Worm (Caenorhabditis elegans) whole organism, late embryonic: ENCODE data around the gene ndub-3.
A peak's percentile ranks its signal among the peaks of the same experiment; 100 is the strongest.

Source experiments
- C38D4.7 ChIP-seq: fragments of 200-800 bp; sonication (Bioruptor generic); optimal IDR thresholded peaks from 2 replicates; lab custom pipeline; 2018; ENCODE audit warnings: mild to moderate bottlenecking, missing genetic modification characterization, moderate library complexity, missing compliant biosample characterization
- K09A11.1 ChIP-seq: sonication (generic microtip); optimal IDR thresholded peaks from 2 replicates; lab custom pipeline; 2017; ENCODE audit warnings: antibody characterized with exemption, mild to moderate bottlenecking, missing genetic modification characterization, missing compliant biosample characterization; ENCODE audit not compliant: insufficient read depth
- T23F11.4 ChIP-seq: fragments of 200-800 bp; sonication (Bioruptor generic); optimal IDR thresholded peaks from 2 replicates; lab custom pipeline; 2018; ENCODE audit warnings: mild to moderate bottlenecking, missing genetic modification characterization, missing compliant biosample characterization
- ama-1 ChIP-seq: fragments of 150-350 bp; optimal IDR thresholded peaks from 2 replicates; lab custom pipeline; 2014
- ceh-18 ChIP-seq: sonication (generic microtip); optimal IDR thresholded peaks from 2 replicates; lab custom pipeline; 2016; ENCODE audit warnings: missing genetic modification characterization, missing compliant biosample characterization
- ceh-19 ChIP-seq: fragments of 200-800 bp; sonication (Bioruptor generic); optimal IDR thresholded peaks from 2 replicates; lab custom pipeline; 2018; ENCODE audit warnings: mild to moderate bottlenecking, missing genetic modification characterization, missing compliant biosample characterization
- ceh-2 ChIP-seq: sonication (generic microtip); optimal IDR thresholded peaks from 2 replicates; lab custom pipeline; 2016; ENCODE audit warnings: missing genotype, missing genetic modification characterization, missing compliant biosample characterization
- ceh-24 ChIP-seq: sonication (generic microtip); optimal IDR thresholded peaks from 2 replicates; lab custom pipeline; 2016; ENCODE audit warnings: mild to moderate bottlenecking, missing genetic modification characterization, missing compliant biosample characterization
- ceh-30 ChIP-seq: fragments of 150-350 bp; optimal IDR thresholded peaks from 2 replicates; lab custom pipeline; 2014; ENCODE audit warnings: missing biosample characterization, missing genetic modification characterization
- ceh-31 ChIP-seq: sonication (generic microtip); optimal IDR thresholded peaks from 2 replicates; lab custom pipeline; 2016; ENCODE audit warnings: missing genetic modification characterization, missing compliant biosample characterization
- ceh-34 ChIP-seq: sonication (generic microtip); optimal IDR thresholded peaks from 2 replicates; lab custom pipeline; 2016; ENCODE audit warnings: mild to moderate bottlenecking, missing genetic modification characterization, missing compliant biosample characterization
- ceh-48 ChIP-seq: sonication (generic microtip); optimal IDR thresholded peaks from 2 replicates; lab custom pipeline; 2016; ENCODE audit warnings: missing genetic modification characterization, inconsistent platforms, missing compliant biosample characterization
- ceh-6 ChIP-seq: fragments of 200-800 bp; sonication (Bioruptor generic); optimal IDR thresholded peaks from 2 replicates; lab custom pipeline; 2018; ENCODE audit warnings: mild to moderate bottlenecking, missing genetic modification characterization, missing compliant biosample characterization
- ceh-9 ChIP-seq: sonication (generic microtip); optimal IDR thresholded peaks from 2 replicates; lab custom pipeline; 2016; ENCODE audit warnings: mild to moderate bottlenecking, missing genetic modification characterization, inconsistent platforms, missing compliant biosample characterization
- dve-1 ChIP-seq: sonication (generic microtip); optimal IDR thresholded peaks from 2 replicates; lab custom pipeline; 2017; ENCODE audit warnings: antibody characterized with exemption, mild to moderate bottlenecking, missing genetic modification characterization, missing compliant biosample characterization
- elt-2 ChIP-seq: sonication (generic microtip); optimal IDR thresholded peaks from 2 replicates; lab custom pipeline; 2016; ENCODE audit warnings: missing genetic modification reagents, missing genetic modification characterization, missing compliant biosample characterization
- elt-4 ChIP-seq: sonication (generic microtip); optimal IDR thresholded peaks from 2 replicates; lab custom pipeline; 2016; ENCODE audit warnings: missing genetic modification characterization, missing compliant biosample characterization
- ets-4 ChIP-seq: sonication (generic microtip); optimal IDR thresholded peaks from 2 replicates; lab custom pipeline; 2016; ENCODE audit warnings: missing genetic modification characterization, missing compliant biosample characterization
- hlh-15 ChIP-seq: sonication (generic microtip); optimal IDR thresholded peaks from 2 replicates; lab custom pipeline; 2016; ENCODE audit warnings: missing genetic modification characterization, missing compliant biosample characterization
- hlh-30 ChIP-seq: sonication (generic microtip); optimal IDR thresholded peaks from 2 replicates; lab custom pipeline; 2017; ENCODE audit warnings: antibody characterized with exemption, missing genetic modification characterization, missing compliant biosample characterization; ENCODE audit not compliant: insufficient read depth
- hlh-6 ChIP-seq: sonication (generic microtip); optimal IDR thresholded peaks from 2 replicates; lab custom pipeline; 2016; ENCODE audit warnings: missing genotype, missing genetic modification characterization, missing compliant biosample characterization
- mec-3 ChIP-seq: sonication (generic microtip); optimal IDR thresholded peaks from 2 replicates; lab custom pipeline; 2016; ENCODE audit warnings: borderline replicate concordance, missing genetic modification characterization, missing compliant biosample characterization
- nhr-232 ChIP-seq: sonication (generic microtip); optimal IDR thresholded peaks from 2 replicates; lab custom pipeline; 2016; ENCODE audit warnings: missing genetic modification characterization, missing compliant biosample characterization
- npax-4 ChIP-seq: sonication (generic microtip); optimal IDR thresholded peaks from 2 replicates; lab custom pipeline; 2016; ENCODE audit warnings: missing genetic modification characterization, missing compliant biosample characterization
- odd-2 ChIP-seq: sonication (generic microtip); optimal IDR thresholded peaks from 2 replicates; lab custom pipeline; 2017; ENCODE audit warnings: antibody characterized with exemption, mild to moderate bottlenecking, missing genetic modification characterization, missing compliant biosample characterization
- pros-1 ChIP-seq: fragments of 150-350 bp; optimal IDR thresholded peaks from 2 replicates; lab custom pipeline; 2014; ENCODE audit warnings: missing biosample characterization, missing genetic modification reagents, missing genetic modification characterization
- ref-2 ChIP-seq: sonication (generic microtip); optimal IDR thresholded peaks from 2 replicates; lab custom pipeline; 2016; ENCODE audit warnings: missing genetic modification characterization, missing compliant biosample characterization
- sdc-2 ChIP-seq: sonication (generic microtip); optimal IDR thresholded peaks from 2 replicates; lab custom pipeline; 2016; ENCODE audit warnings: missing genotype, missing genetic modification characterization, missing compliant biosample characterization
- sox-2 ChIP-seq: fragments of 200-800 bp; sonication (Bioruptor generic); IDR thresholded peaks from 2 replicates; pipeline ENCODE4 v1.3.6; 2022; ENCODE audit warnings: missing genetic modification reagents, missing genetic modification characterization, missing compliant biosample characterization
- tbx-2 ChIP-seq: sonication (generic microtip); optimal IDR thresholded peaks from 2 replicates; lab custom pipeline; 2016; ENCODE audit warnings: missing genetic modification characterization, missing compliant biosample characterization
- tbx-7 ChIP-seq: sonication (generic microtip); optimal IDR thresholded peaks from 2 replicates; lab custom pipeline; 2016; ENCODE audit warnings: missing genotype, missing genetic modification characterization, missing compliant biosample characterization
- ttx-3 ChIP-seq: sonication (generic microtip); optimal IDR thresholded peaks from 2 replicates; lab custom pipeline; 2016; ENCODE audit warnings: missing genetic modification reagents, missing genetic modification characterization, missing compliant biosample characterization
- unc-42 ChIP-seq: sonication (generic microtip); optimal IDR thresholded peaks from 2 replicates; lab custom pipeline; 2016; ENCODE audit warnings: missing genotype, missing genetic modification characterization, missing compliant biosample characterization
- unc-55 ChIP-seq: sonication (generic microtip); optimal IDR thresholded peaks from 2 replicates; lab custom pipeline; 2017; ENCODE audit warnings: missing biosample characterization, missing genetic modification reagents, missing genetic modification characterization
- zip-5 ChIP-seq: sonication (generic microtip); optimal IDR thresholded peaks from 2 replicates; lab custom pipeline; 2016; ENCODE audit warnings: missing genetic modification characterization, missing compliant biosample characterization

The ndub-3 gene

DNA sequence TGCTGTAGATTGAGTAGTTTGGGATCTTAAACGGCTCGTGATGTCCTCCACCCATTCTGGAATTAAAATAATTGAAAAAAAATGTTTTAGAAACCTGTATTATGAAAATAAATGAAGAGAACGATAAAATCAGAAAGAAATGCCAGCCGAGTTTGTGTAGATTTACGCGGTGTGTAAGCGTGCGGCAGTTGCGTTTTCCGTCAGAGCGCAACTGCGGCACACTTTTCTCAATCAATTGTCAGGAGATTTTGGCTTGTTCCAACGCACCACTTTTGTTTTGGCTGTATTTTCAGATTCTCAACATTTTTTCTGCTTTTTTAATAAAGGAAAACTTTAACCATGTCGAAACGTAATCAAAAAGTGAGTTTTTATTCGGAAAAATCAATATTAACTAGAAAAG, at the start of gene ndub-3, which contains the start of gene C18E9.2:
ndub-3 (minus strand) TSS at position 56 of the 400 bp plus-strand sequence.
C18E9.2 (plus strand) TSS at position 172 of the 400 bp plus-strand sequence.
- TF ChIP-seq K09A11.1 (tag; lab: Kevin White, UChicago) = no peak
- TF ChIP-seq ttx-3 (tag; lab: Kevin White, UChicago) = peak; percentile 14

DNA sequence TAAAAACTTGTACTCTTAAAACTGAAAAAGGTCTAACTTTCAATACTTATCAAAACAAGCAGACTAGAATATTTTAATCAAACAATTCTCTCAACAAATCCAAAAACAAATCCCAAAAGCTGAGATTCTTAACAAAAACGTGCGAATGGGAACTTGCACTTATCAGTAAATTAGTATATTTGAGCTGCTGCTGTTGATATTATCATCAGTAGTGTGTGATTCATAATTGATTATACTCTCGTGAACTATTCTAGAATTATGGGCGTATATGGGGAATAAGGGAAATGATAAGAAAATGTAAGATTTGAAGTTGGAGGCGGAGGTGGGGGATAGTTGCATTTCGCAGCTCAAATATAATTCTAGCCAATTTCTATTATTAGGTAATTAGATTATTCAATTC, 49.5 kb upstream of the ndub-3 start:
- TF ChIP-seq unc-55 (GFP tag; lab: Kevin White, UChicago) (no peak), hlh-30 (tag; lab: Kevin White, UChicago) (no peak), tbx-2 (no peak), C38D4.7 (GFP tag; lab: Kevin White, UChicago) (no peak), ceh-19 (GFP tag; lab: Kevin White, UChicago) (no peak), pros-1 (tag; lab: Kevin White, UChicago) (no peak), dve-1 (tag; lab: Kevin White, UChicago) (no peak), T23F11.4 (GFP tag; lab: Kevin White, UChicago) (no peak), ceh-9 (tag; lab: Kevin White, UChicago) (no peak), sox-2 (GFP tag; lab: Robert Waterston, UW) (no peak), tbx-7 (tag; lab: Kevin White, UChicago) (no peak), elt-4 (tag; lab: Kevin White, UChicago) (no peak), ceh-48 (tag; lab: Kevin White, UChicago) (no peak), ama-1 (lab: Kevin White, UChicago) (no peak)
- TF ChIP-seq, all 69 proteins: peak for 0

ce11 chrII:9013341-9013740, 48.7 kb upstream of the ndub-3 start:
- peak; percentile 61 for TF ChIP-seq ceh-34 (tag; lab: Kevin White, UChicago)
- no peak for TF ChIP-seq unc-42 (tag; lab: Kevin White, UChicago)
- peak; percentile 64 for TF ChIP-seq mec-3
- TF ChIP-seq ceh-30 (tag; lab: Kevin White, UChicago) = no peak
- no peak for TF ChIP-seq ceh-24 (tag; lab: Kevin White, UChicago)
- peak; percentile 23 for TF ChIP-seq elt-4 (tag; lab: Kevin White, UChicago)
- TF ChIP-seq sdc-2 (tag; lab: Kevin White, UChicago) = peak; percentile 39
- TF ChIP-seq hlh-6 = no peak
- peak; percentile 42 for TF ChIP-seq ceh-18
- no peak for TF ChIP-seq zip-5 (tag; lab: Kevin White, UChicago)
- TF ChIP-seq ceh-6 (GFP tag; lab: Kevin White, UChicago) = no peak
- TF ChIP-seq nhr-232 = no peak
- peak; percentile 14 for TF ChIP-seq ref-2 (tag; lab: Kevin White, UChicago)
- no peak for TF ChIP-seq hlh-15 (tag; lab: Kevin White, UChicago)
- TF ChIP-seq ceh-31 = peak; percentile 9
- TF ChIP-seq hlh-30 (tag; lab: Kevin White, UChicago) = peak; percentile 65
- TF ChIP-seq, all 69 proteins: peak for 8

DNA sequence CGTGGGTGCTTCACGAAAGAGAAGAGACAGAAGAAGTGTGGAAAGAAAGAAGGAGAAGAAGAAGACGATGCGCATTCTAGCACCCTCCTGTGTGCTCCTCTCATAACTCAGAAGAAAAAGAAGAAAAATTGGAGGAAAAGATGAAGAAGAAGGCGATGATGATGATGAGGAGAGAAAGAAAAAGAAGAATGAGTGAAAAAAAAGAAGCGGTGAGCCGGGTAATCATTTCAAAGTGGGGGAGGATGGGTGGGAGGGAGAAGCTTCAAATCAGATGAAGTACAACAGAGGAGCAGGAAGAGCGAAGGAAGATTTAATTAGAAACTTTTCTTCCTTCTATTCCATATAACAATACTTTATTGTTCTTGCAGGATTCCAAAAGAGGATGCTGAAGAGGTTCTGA, 46.0 kb upstream of the ndub-3 start:
- TF ChIP-seq npax-4 (tag; lab: Kevin White, UChicago) = no peak
- TF ChIP-seq ceh-19 (GFP tag; lab: Kevin White, UChicago) = peak; percentile 15
- TF ChIP-seq ceh-31 = peak; percentile 17
- TF ChIP-seq unc-42 (tag; lab: Kevin White, UChicago) = peak; percentile 82

DNA sequence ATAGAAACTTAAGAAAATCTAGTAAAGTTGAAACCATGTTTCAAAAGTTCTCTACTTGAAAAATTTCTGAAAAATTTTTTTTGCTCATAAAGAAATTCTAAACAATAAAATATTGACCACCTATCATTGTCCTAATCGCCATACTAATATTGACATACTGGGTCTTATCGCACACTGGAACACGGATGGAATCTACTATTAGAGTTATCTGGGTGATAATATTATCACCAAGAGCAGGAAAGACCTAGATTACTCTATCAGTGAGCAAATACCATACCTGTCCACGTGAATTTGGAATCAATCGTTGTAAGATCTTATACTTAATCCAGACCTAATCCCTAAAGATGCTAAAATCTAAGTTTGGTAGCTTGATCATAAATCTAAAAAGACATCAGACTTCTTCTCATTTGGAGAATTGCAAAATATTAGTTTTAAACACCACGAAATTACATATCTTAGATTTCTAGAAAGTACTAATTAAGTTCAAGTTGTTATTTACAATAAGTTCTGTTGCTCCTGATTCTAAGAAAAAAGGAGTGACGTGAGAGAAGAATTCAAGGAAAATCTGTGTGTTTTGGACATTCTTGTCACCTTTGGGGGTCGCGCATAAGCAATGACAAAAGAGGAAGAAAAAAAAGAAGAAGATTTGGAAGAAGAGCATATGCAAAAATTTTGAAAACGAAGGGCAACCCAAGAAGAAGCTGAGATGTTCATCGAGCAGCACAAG, 45.4 kb upstream of the ndub-3 start:
- no peak for TF ChIP-seq odd-2 (tag; lab: Kevin White, UChicago)
- TF ChIP-seq dve-1 (tag; lab: Kevin White, UChicago) = peak; percentile 15
- TF ChIP-seq ceh-2 (tag; lab: Kevin White, UChicago) = no peak
- peak; percentile 98 for TF ChIP-seq elt-2 (tag; lab: Kevin White, UChicago)
- no peak for TF ChIP-seq ets-4 (tag; lab: Kevin White, UChicago)
- no peak for TF ChIP-seq sdc-2 (tag; lab: Kevin White, UChicago)
